Worm (Caenorhabditis elegans): Measurements from ENCODE around the gene daf-36.
A peak's percentile ranks its signal among the peaks of the same experiment; 100 is the strongest.

daf-36 gene

DNA sequence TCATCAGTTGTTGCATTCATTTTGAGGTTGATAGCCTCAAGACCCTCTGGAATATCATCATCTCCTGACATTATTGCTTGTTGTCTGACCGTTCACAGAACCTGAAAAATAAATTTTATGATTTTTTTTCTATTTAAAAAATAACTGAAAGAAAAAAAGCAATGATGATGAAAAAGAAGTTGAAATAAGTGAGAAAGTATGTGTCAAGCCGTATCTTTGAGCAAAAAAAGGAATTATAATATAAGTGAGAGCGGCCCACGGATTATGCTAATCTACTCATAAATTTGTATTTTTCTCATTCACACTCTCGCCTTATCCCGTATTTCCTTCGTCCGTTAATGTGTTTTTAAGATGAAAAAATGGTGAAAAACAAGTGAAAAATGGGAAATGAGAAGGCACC is 44.7 kb upstream of the daf-36 start, which contains the start of gene ric-4:
TSS of gene ric-4 (minus strand) at position 101 of the 400 bp plus-strand sequence.
- TF ChIP-seq lin-14 (GFP tag; optimal IDR thresholded peaks at IDR 0.05) (no peak), dsc-1 (tag; optimal IDR thresholded peaks at IDR 0.05) (peak; percentile 14)

ce11 chrV:10266050-10266449 is 40.5 kb upstream of the daf-36 start:
- TF ChIP-seq dpl-1 (GFP tag; optimal IDR thresholded peaks at IDR 0.05) (no peak), ets-5 (GFP tag; IDR thresholded peaks at IDR 0.05) (no peak), mdl-1 (tag; optimal IDR thresholded peaks at IDR 0.05) (no peak), swsn-7 (tag; optimal IDR thresholded peaks at IDR 0.05) (no peak), unc-30 (tag; optimal IDR thresholded peaks at IDR 0.05) (no peak), alr-1 (tag; optimal IDR thresholded peaks at IDR 0.05; ENCODE audit: borderline replicate concordance) (no peak)

- TF ChIP-seq egl-13 (tag; optimal IDR thresholded peaks at IDR 0.05) (no peak), hlh-17 (GFP tag; optimal IDR thresholded peaks at IDR 0.05; ENCODE audit: borderline replicate concordance) (no peak), snpc-4 (tag; optimal IDR thresholded peaks at IDR 0.05) (no peak), vab-15 (tag; optimal IDR thresholded peaks at IDR 0.05) (no peak), efl-3 (GFP tag; optimal IDR thresholded peaks at IDR 0.05) (no peak), nhr-47 (tag; optimal IDR thresholded peaks at IDR 0.05) (peak; percentile 6), nhr-71 (tag; optimal IDR thresholded peaks at IDR 0.05) (peak; percentile 18), ces-1 (GFP tag; optimal IDR thresholded peaks at IDR 0.05) (peak; percentile 10), mef-2 (tag; optimal IDR thresholded peaks at IDR 0.05) (no peak), lin-14 (GFP tag; optimal IDR thresholded peaks at IDR 0.05) (peak; percentile 56)
These were observed 39.5 kb upstream of the daf-36 start for ce11 chrV:10265019-10265418.

- TF ChIP-seq mep-1 (tag; optimal IDR thresholded peaks at IDR 0.05): no peak
- no peak for TF ChIP-seq nhr-20 (tag; optimal IDR thresholded peaks at IDR 0.05)
- TF ChIP-seq lir-3 (tag; optimal IDR thresholded peaks at IDR 0.05; ENCODE audit: poor library complexity): no peak
- no peak for TF ChIP-seq tbx-2 (tag; optimal IDR thresholded peaks at IDR 0.05)
- no peak for TF ChIP-seq lin-35 (GFP tag; optimal IDR thresholded peaks at IDR 0.05)
- TF ChIP-seq C34B4.2 (tag; optimal IDR thresholded peaks at IDR 0.05): no peak
- TF ChIP-seq zag-1 (tag; optimal IDR thresholded peaks at IDR 0.05): no peak
- no peak for TF ChIP-seq ets-5 (GFP tag; IDR thresholded peaks at IDR 0.05)
- no peak for TF ChIP-seq rnt-1 (tag; optimal IDR thresholded peaks at IDR 0.05)
- TF ChIP-seq pqm-1 (tag; optimal IDR thresholded peaks at IDR 0.05): no peak
- TF ChIP-seq mef-2 (tag; optimal IDR thresholded peaks at IDR 0.05): no peak
- TF ChIP-seq egl-27 (tag; optimal IDR thresholded peaks at IDR 0.05): no peak
- no peak for TF ChIP-seq dsc-1 (tag; optimal IDR thresholded peaks at IDR 0.05)
- TF ChIP-seq irx-1 (tag; optimal IDR thresholded peaks at IDR 0.05): no peak
These were observed 35.0 kb upstream of the daf-36 start, which contains the start of gene sri-18 for ce11 chrV:10260460-10260859. TSS of gene sri-18 (minus strand) at chrV:10260560.

DNA sequence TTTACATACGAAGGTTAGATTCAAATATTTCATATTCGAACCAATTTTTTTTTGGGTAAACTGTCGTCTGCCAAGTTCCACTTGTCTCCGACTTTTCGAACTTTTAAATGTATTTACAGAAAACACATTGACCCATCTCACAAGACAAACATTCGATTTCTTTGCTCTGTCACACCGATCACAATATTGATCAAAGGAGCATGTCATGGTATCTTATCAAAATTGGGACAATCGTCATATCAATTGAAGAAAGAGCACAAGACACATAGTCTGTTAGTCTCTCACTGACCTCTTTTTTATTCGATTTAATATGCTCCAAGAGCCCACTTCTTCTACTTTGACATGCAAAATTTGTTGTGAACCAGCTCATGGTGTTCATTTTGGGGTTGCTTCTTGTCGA is 30.5 kb upstream of the daf-36 start, which contains the start of gene nhr-232:
TSS of gene nhr-232 (plus strand) at position 121 of the 400 bp plus-strand sequence.
- TF ChIP-seq lin-35 (GFP tag; optimal IDR thresholded peaks at IDR 0.05) (peak in 1 of 2 experiments; percentile 32), ces-1 (GFP tag; optimal IDR thresholded peaks at IDR 0.05) (no peak), lin-14 (GFP tag; optimal IDR thresholded peaks at IDR 0.05) (peak; percentile 17), rnt-1 (tag; optimal IDR thresholded peaks at IDR 0.05) (no peak), elt-2 (tag; optimal IDR thresholded peaks at IDR 0.05) (peak; percentile 70), efl-1 (optimal IDR thresholded peaks at IDR 0.05) (no peak), efl-1 (GFP tag; optimal IDR thresholded peaks at IDR 0.05 in 1 of 2) (peak in 1 of 2 experiments; percentile 39)

DNA sequence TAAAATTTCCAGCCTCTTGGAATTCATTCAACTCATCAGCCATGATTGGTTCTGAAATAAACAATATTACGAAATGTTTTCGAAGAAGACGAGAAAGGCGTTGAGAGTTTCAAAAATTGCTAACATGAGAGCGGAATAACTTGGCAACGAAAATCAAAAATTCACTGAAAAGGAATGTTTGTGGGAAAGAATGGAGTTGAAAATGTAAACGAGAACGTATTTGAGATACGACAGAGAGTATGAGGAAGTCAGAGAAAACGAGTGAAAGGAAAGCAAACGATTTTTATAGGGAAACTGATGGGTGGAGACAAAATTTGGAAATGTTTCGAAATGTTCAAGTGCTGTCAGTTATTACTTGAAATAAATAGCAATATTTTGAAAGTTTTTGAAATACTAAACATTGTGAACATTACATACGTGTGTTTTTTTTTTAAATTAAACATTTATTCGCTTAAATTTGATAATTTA is 29.5 kb upstream of the daf-36 start, which contains the start of gene rop-1:
TSS of gene rop-1 (minus strand) at position 51 of the 468 bp plus-strand sequence.
- TF ChIP-seq nhr-20 (tag; optimal IDR thresholded peaks at IDR 0.05) (peak; percentile 10), lin-14 (GFP tag; optimal IDR thresholded peaks at IDR 0.05) (peak; percentile 35), efl-1 (optimal IDR thresholded peaks at IDR 0.05) (peak in 1 of 2 experiments; percentile 26), efl-1 (GFP tag; optimal IDR thresholded peaks at IDR 0.05 in 1 of 2) (peak in 1 of 2 experiments; percentile 4), aha-1 (tag; optimal IDR thresholded peaks at IDR 0.05) (no peak), elt-2 (tag; optimal IDR thresholded peaks at IDR 0.05) (peak; percentile 5), ces-1 (GFP tag; optimal IDR thresholded peaks at IDR 0.05) (no peak), ceh-82 (tag; optimal IDR thresholded peaks at IDR 0.05) (peak in 1 of 3 experiments; percentile 3), lsy-2 (tag; optimal IDR thresholded peaks at IDR 0.05) (peak in 1 of 2 experiments; percentile 52), blmp-1 (tag; optimal IDR thresholded peaks at IDR 0.05) (peak; percentile 89), skn-1 (tag; optimal IDR thresholded peaks at IDR 0.05) (peak; percentile 67), lin-35 (GFP tag; optimal IDR thresholded peaks at IDR 0.05) (peak in 1 of 2 experiments; percentile 28), ceh-88 (GFP tag; IDR thresholded peaks at IDR 0.05) (no peak)

Data from whole organism, L1 larva.